Fruit fly (Drosophila melanogaster) whole organism, prepupa: Measurements from ENCODE around the gene Jwa.

Experiments used
- Blimp-1 ChIP-seq: fragments of 200-800 bp; sonication (Bioruptor generic); optimal IDR thresholded peaks from 3 replicates; lab custom pipeline; 2017; ENCODE audit warnings: missing biosample characterization, missing genetic modification characterization, mild to moderate bottlenecking, moderate library complexity, missing genetic modification reagents
- CG10631 ChIP-seq: fragments of 200-800 bp; sonication (Bioruptor generic); optimal IDR thresholded peaks from 2 replicates; lab custom pipeline; 2016; ENCODE audit warnings: missing biosample characterization, missing genetic modification characterization
- CG10669 ChIP-seq: fragments of 200-800 bp; sonication (Bioruptor generic); optimal IDR thresholded peaks from 3 replicates; lab custom pipeline; 2018; ENCODE audit warnings: missing biosample characterization, mild to moderate bottlenecking, missing genetic modification characterization, moderate library complexity
- CG11902 ChIP-seq: fragments of 200-800 bp; sonication (Bioruptor generic); optimal IDR thresholded peaks from 3 replicates; lab custom pipeline; 2016; ENCODE audit warnings: missing biosample characterization, missing genetic modification characterization
- CG15336 ChIP-seq: fragments of 200-800 bp; sonication (Bioruptor generic); IDR thresholded peaks from 2 replicates; pipeline ENCODE4 v1.3.6; 2022; ENCODE audit warnings: missing biosample characterization, missing genetic modification characterization
- CG1621 ChIP-seq: fragments of 200-800 bp; sonication (Bioruptor generic); optimal IDR thresholded peaks from 3 replicates; lab custom pipeline; 2018; ENCODE audit warnings: missing biosample characterization, mild to moderate bottlenecking, missing genetic modification characterization
- CG16779 ChIP-seq: fragments of 200-800 bp; sonication (Bioruptor generic); optimal IDR thresholded peaks from 3 replicates; lab custom pipeline; 2017; ENCODE audit warnings: missing biosample characterization, mild to moderate bottlenecking, missing genetic modification characterization
- CG3032 ChIP-seq: fragments of 200-800 bp; optimal IDR thresholded peaks from 2 replicates; lab custom pipeline; 2019; ENCODE audit warnings: missing biosample characterization, mild to moderate bottlenecking, missing genetic modification characterization, moderate library complexity
- CG32006 ChIP-seq: fragments of 200-800 bp; sonication (Bioruptor generic); optimal IDR thresholded peaks from 3 replicates; lab custom pipeline; 2017; ENCODE audit warnings: missing biosample characterization, mild to moderate bottlenecking, missing genetic modification characterization
- CG4318 ChIP-seq: fragments of 200-800 bp; sonication (Bioruptor generic); optimal IDR thresholded peaks from 3 replicates; lab custom pipeline; 2017; ENCODE audit warnings: missing biosample characterization, mild to moderate bottlenecking, missing genetic modification characterization
- CG6276 ChIP-seq: fragments of 200-800 bp; sonication (Bioruptor generic); optimal IDR thresholded peaks from 2 replicates; lab custom pipeline; 2017; ENCODE audit warnings: missing biosample characterization, mild to moderate bottlenecking, missing genetic modification characterization
- CG6792 ChIP-seq: fragments of 200-800 bp; sonication (Bioruptor generic); optimal IDR thresholded peaks from 3 replicates; lab custom pipeline; 2016; ENCODE audit warnings: missing biosample characterization, missing genetic modification characterization
- CG6808 ChIP-seq: fragments of 200-800 bp; sonication (Bioruptor generic); optimal IDR thresholded peaks from 3 replicates; lab custom pipeline; 2017; ENCODE audit warnings: missing biosample characterization, missing genetic modification characterization, mild to moderate bottlenecking, moderate library complexity, missing genetic modification reagents
- CG8119 ChIP-seq: fragments of 200-800 bp; sonication (Bioruptor generic); IDR thresholded peaks from 3 replicates; pipeline ENCODE4 v1.3.6; 2022; ENCODE audit warnings: missing biosample characterization, missing genetic modification characterization
- CG8632 ChIP-seq: fragments of 200-800 bp; sonication (Bioruptor generic); optimal IDR thresholded peaks from 3 replicates; lab custom pipeline; 2016; ENCODE audit warnings: missing biosample characterization, missing genetic modification characterization
- Eip78C ChIP-seq: fragments of 200-800 bp; sonication (Bioruptor generic); peaks from one replicate; lab custom pipeline; 2016; ENCODE audit warnings: missing biosample characterization, missing genetic modification characterization
- Ets96B ChIP-seq: fragments of 200-800 bp; optimal IDR thresholded peaks from 2 replicates; lab custom pipeline; 2019; ENCODE audit warnings: missing biosample characterization, mild to moderate bottlenecking, missing genetic modification characterization, moderate library complexity
- Gug ChIP-seq: fragments of 200-800 bp; sonication (Bioruptor generic); IDR thresholded peaks from 2 replicates; pipeline ENCODE4 v1.3.6; 2022; ENCODE audit warnings: missing biosample characterization, missing genetic modification characterization
- Hr38 ChIP-seq: sonication (Bioruptor generic); optimal IDR thresholded peaks from 2 replicates; lab custom pipeline; 2016; ENCODE audit warnings: missing biosample characterization, missing genetic modification characterization
- Hr39 ChIP-seq: fragments of 200-800 bp; sonication (Bioruptor generic); optimal IDR thresholded peaks from 2 replicates; lab custom pipeline; 2016; ENCODE audit warnings: missing biosample characterization, missing genetic modification characterization
- Hr4 ChIP-seq: fragments of 200-800 bp; sonication (Bioruptor generic); optimal IDR thresholded peaks from 3 replicates; lab custom pipeline; 2016; ENCODE audit warnings: missing biosample characterization, missing genetic modification characterization
- Met ChIP-seq: fragments of 200-800 bp; sonication (Bioruptor generic); optimal IDR thresholded peaks from 3 replicates; lab custom pipeline; 2016; ENCODE audit warnings: missing biosample characterization, missing genetic modification characterization
- OdsH ChIP-seq: fragments of 200-800 bp; sonication (Bioruptor generic); optimal IDR thresholded peaks from 3 replicates; lab custom pipeline; 2016; ENCODE audit warnings: missing biosample characterization, missing genetic modification characterization
- Sox102F ChIP-seq: fragments of 200-800 bp; sonication (Bioruptor generic); optimal IDR thresholded peaks from 2 replicates; lab custom pipeline; 2016; ENCODE audit warnings: missing biosample characterization, mild to moderate bottlenecking, missing genetic modification characterization
- Sox14 ChIP-seq: fragments of 200-800 bp; sonication (Bioruptor generic); optimal IDR thresholded peaks from 3 replicates; lab custom pipeline; 2016; ENCODE audit warnings: missing biosample characterization, missing genetic modification characterization
- acj6 ChIP-seq: fragments of 200-800 bp; sonication (Bioruptor generic); optimal IDR thresholded peaks from 3 replicates; lab custom pipeline; 2016; ENCODE audit warnings: missing biosample characterization, missing genetic modification characterization
- dac ChIP-seq: fragments of 200-800 bp; sonication (Bioruptor generic); optimal IDR thresholded peaks from 2 replicates; lab custom pipeline; 2017; ENCODE audit warnings: missing biosample characterization, mild to moderate bottlenecking, missing genetic modification characterization
- dsx ChIP-seq: fragments of 200-800 bp; optimal IDR thresholded peaks from 3 replicates; lab custom pipeline; 2019; ENCODE audit warnings: missing biosample characterization, mild to moderate bottlenecking, missing genetic modification characterization, moderate library complexity; ENCODE audit not compliant: poor library complexity, severe bottlenecking
- esn ChIP-seq: fragments of 200-800 bp; sonication (Bioruptor generic); optimal IDR thresholded peaks from 2 replicates; lab custom pipeline; 2016; ENCODE audit warnings: missing biosample characterization, mild to moderate bottlenecking, missing genetic modification characterization, moderate library complexity
- fd59A ChIP-seq: fragments of 200-800 bp; sonication (Bioruptor generic); optimal IDR thresholded peaks from 2 replicates; lab custom pipeline; 2017; ENCODE audit warnings: missing biosample characterization, mild to moderate bottlenecking, missing genetic modification characterization, missing genetic modification reagents
- fkh ChIP-seq: fragments of 200-800 bp; sonication (Bioruptor generic); optimal IDR thresholded peaks from 3 replicates; lab custom pipeline; 2017; ENCODE audit warnings: missing biosample characterization, mild to moderate bottlenecking, missing genetic modification characterization, moderate library complexity
- salr ChIP-seq, 2 experiments: fragments of 200-800 bp; sonication (Bioruptor generic); optimal IDR thresholded peaks; 3 replicates each; lab custom pipeline; 2016 to 2018; ENCODE audit warnings: missing biosample characterization in 2 of 2, missing genetic modification characterization in 2 of 2, mild to moderate bottlenecking in 1 of 2
- spab ChIP-seq: fragments of 200-800 bp; sonication (Bioruptor generic); optimal IDR thresholded peaks from 2 replicates; lab custom pipeline; 2017; ENCODE audit warnings: missing biosample characterization, mild to moderate bottlenecking, missing genetic modification characterization, missing genetic modification reagents
- svp ChIP-seq: fragments of 200-800 bp; sonication (Bioruptor generic); peaks from one replicate; lab custom pipeline; 2016; ENCODE audit warnings: missing biosample characterization, missing genetic modification characterization

The Jwa gene

DNA sequence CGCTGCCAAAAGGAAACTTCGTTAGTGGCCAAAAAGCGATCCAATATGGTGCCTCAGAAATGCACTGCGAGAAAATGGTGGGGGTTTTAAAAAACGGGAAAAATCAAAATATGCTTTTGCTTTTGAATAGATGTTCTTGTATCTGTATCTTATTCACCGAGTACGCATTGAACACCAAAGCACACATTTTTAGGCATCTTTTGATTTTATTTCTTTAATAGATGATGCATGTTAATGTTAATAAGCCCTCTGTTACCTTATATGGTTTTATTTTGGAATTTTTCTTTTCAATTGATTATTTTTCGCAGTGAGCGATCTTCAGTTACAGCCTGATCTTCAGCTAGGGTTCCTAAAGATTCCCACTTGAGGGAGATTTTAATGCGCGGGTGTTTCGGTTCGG is 38.4 kb upstream of the Jwa start (continued):
- TF ChIP-seq CG11902 (GFP tag; lab: Kevin White, UChicago) = no peak
- peak; percentile 6 for TF ChIP-seq CG10669 (GFP tag; lab: Kevin White, UChicago)
- no peak for TF ChIP-seq CG6808
- TF ChIP-seq Sox102F (GFP tag; lab: Kevin White, UChicago) = no peak
- TF ChIP-seq fkh = no peak
- peak; percentile 25 for TF ChIP-seq OdsH
- TF ChIP-seq fd59A (GFP tag; lab: Kevin White, UChicago) = no peak
- no peak for TF ChIP-seq CG1621
- peak; percentile 10 for TF ChIP-seq CG3032

DNA sequence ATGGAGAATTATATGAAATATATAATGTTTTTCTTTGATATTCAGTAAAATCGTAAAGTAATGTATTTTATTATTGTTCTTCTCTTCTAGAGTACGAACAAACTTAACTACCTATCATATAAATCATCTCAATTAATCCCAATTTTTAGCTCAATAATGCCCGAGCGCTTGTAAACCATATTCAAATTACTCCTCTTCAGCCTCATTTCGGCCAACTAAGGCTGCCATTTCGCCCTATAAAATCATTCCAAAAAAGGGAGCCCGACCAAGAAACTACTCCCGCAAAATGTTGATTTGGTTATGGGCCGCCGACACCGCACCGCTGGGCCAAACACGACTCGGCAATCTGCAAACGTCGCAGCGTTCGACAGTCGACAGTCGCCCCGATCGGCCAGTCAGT is 37.2 kb upstream of the Jwa start:
- TF ChIP-seq CG8632 (GFP tag; lab: Kevin White, UChicago) = peak; percentile 0
- peak; percentile 77 for TF ChIP-seq Eip78C (GFP tag; lab: Kevin White, UChicago)
- peak; percentile 4 for TF ChIP-seq svp (GFP tag; lab: Kevin White, UChicago)
- TF ChIP-seq CG32006 (GFP tag; lab: Kevin White, UChicago) = peak; percentile 45
- peak in 1 of 2 experiments; percentile 6 for TF ChIP-seq salr (GFP tag; optimal IDR thresholded peaks at IDR 0.05; lab: Kevin White, UChicago)
- peak; percentile 26 for TF ChIP-seq CG6276 (GFP tag; lab: Kevin White, UChicago)
- TF ChIP-seq Hr4 (GFP tag; lab: Kevin White, UChicago) = peak; percentile 13
- peak; percentile 35 for TF ChIP-seq CG4318 (GFP tag; lab: Kevin White, UChicago)
- no peak for TF ChIP-seq Gug (GFP tag; lab: Robert Waterston, UW)
- no peak for TF ChIP-seq Met (GFP tag; lab: Kevin White, UChicago)
- peak; percentile 20; the same call in 1 of the 2 replicates for TF ChIP-seq CG15336 (GFP tag; lab: Robert Waterston, UW)
- TF ChIP-seq dac (GFP tag; lab: Kevin White, UChicago) = no peak
- 0 out of 3 replicates have a peak, but pooled peaks have one; percentile 22 for TF ChIP-seq CG8119 (GFP tag; lab: Robert Waterston, UW)

DNA sequence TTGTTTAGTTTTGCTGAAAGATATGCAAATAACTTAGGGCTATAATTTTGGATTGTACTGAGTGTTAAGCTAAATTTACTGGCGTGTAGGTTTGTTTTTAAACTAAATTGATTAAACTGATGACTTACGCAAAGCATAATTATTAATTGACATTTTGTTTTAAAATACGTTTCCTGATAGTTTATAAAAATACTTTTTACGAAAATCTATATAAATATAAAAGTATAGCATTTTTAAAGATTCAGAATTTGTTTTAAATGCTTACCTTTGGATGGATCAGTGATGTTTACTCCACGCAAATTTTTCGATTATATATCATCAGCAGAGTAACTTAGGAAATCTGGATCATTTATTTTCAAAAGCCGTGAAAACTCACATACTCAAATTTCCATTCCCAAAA is 34.5 kb upstream of the Jwa start, which contains the start of the genes CG42752 and CG15167:
Gene CG42752 (minus strand): TSS at position 101 of the 400 bp plus-strand sequence.
Gene CG15167 (plus strand): TSS at position 349 of the 400 bp plus-strand sequence.
- TF ChIP-seq Eip78C (GFP tag; lab: Kevin White, UChicago) (no peak), CG6792 (GFP tag; lab: Kevin White, UChicago) (no peak), CG10669 (GFP tag; lab: Kevin White, UChicago) (no peak), Blimp-1 (GFP tag; lab: Kevin White, UChicago) (no peak), Gug (GFP tag; lab: Robert Waterston, UW) (no peak), Sox14 (GFP tag; lab: Kevin White, UChicago) (no peak), CG3032 (no peak), Hr38 (GFP tag; lab: Kevin White, UChicago) (no peak), esn (GFP tag; lab: Kevin White, UChicago) (no peak), CG4318 (GFP tag; lab: Kevin White, UChicago) (no peak), CG10631 (GFP tag; lab: Kevin White, UChicago) (no peak), dsx (GFP tag; lab: Kevin White, UChicago) (no peak), svp (GFP tag; lab: Kevin White, UChicago) (no peak), CG1621 (no peak), Ets96B (no peak), Sox102F (GFP tag; lab: Kevin White, UChicago) (no peak)

DNA sequence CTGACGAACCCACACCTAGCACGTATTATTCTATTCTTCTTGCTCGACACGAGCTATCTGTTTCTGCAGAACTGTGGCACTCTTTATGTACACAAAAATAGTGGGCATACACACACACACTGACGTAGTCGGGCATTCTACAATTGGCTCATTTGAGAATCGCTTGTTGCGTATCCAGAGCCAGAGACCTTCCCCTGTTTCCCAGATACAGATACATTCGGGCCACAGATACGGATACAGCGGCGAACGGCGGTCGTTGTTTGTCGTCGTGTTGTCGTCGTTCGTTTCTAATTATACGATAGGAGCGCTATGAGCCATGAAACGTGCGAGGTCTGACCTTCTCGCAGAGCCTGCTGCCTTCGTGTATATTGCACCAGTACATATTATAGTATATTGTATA is 31.7 kb upstream of the Jwa start:
- TF ChIP-seq CG10669 (GFP tag; lab: Kevin White, UChicago) (no peak), CG3032 (no peak), dsx (GFP tag; lab: Kevin White, UChicago) (no peak), spab (GFP tag; lab: Kevin White, UChicago) (no peak), CG16779 (no peak), Hr39 (GFP tag; lab: Kevin White, UChicago) (no peak), acj6 (GFP tag; lab: Kevin White, UChicago) (no peak), Eip78C (GFP tag; lab: Kevin White, UChicago) (peak; percentile 27), fkh (peak; percentile 19)
